Worm (Caenorhabditis elegans) whole organism, young adult: ENCODE data around the gene Y41E3.6.
A peak's percentile ranks its signal among the peaks of the same experiment; 100 is the strongest.

Experiments used
- B0019.2 ChIP-seq: fragments of 200-800 bp; sonication (Bioruptor generic); conservative IDR thresholded peaks from 2 replicates; pipeline ENCODE4 v1.3.6; 2022; ENCODE audit warnings: missing genetic modification reagents, missing genetic modification characterization, missing compliant biosample characterization
- F22D6.2 ChIP-seq: sonication (generic microtip); optimal IDR thresholded peaks from 2 replicates; lab custom pipeline; 2016; ENCODE audit warnings: mild to moderate bottlenecking, missing genetic modification characterization, missing compliant biosample characterization
- F33H1.4 ChIP-seq: fragments of 200-800 bp; sonication (Bioruptor generic); IDR thresholded peaks from 2 replicates; pipeline ENCODE4 v1.3.6; 2022; ENCODE audit warnings: missing genetic modification reagents, missing genetic modification characterization, missing compliant biosample characterization
- F49E8.2 ChIP-seq: sonication (generic microtip); optimal IDR thresholded peaks from 3 replicates; lab custom pipeline; 2017; ENCODE audit warnings: missing genetic modification characterization, mild to moderate bottlenecking, missing compliant biosample characterization, antibody characterized with exemption, moderate library complexity; ENCODE audit not compliant: insufficient read depth
- F55B11.4 ChIP-seq: sonication (generic microtip); optimal IDR thresholded peaks from 2 replicates; lab custom pipeline; 2016; ENCODE audit warnings: missing compliant biosample characterization, missing genetic modification characterization, borderline replicate concordance; ENCODE audit not compliant: insufficient read depth
- F57A8.1 ChIP-seq: fragments of 200-800 bp; sonication (Bioruptor generic); optimal IDR thresholded peaks from 2 replicates; lab custom pipeline; 2018; ENCODE audit warnings: mild to moderate bottlenecking, missing genetic modification characterization, moderate library complexity, missing compliant biosample characterization
- K12H6.12 ChIP-seq: fragments of 200-800 bp; sonication (Bioruptor generic); optimal IDR thresholded peaks from 2 replicates; lab custom pipeline; 2018; ENCODE audit warnings: mild to moderate bottlenecking, missing genetic modification characterization, missing compliant biosample characterization
- Y95B8A.8 ChIP-seq: fragments of 200-800 bp; sonication (Bioruptor generic); IDR thresholded peaks from 2 replicates; pipeline ENCODE4 v1.3.6; 2022; ENCODE audit warnings: missing genetic modification reagents, missing genetic modification characterization, missing compliant biosample characterization
- aptf-3 ChIP-seq: fragments of 200-800 bp; sonication (Bioruptor generic); IDR thresholded peaks from 2 replicates; pipeline ENCODE4 v1.3.6; 2022; ENCODE audit warnings: missing genetic modification characterization, missing compliant biosample characterization
- attf-6 ChIP-seq: fragments of 200-800 bp; sonication (Bioruptor generic); IDR thresholded peaks from 2 replicates; pipeline ENCODE4 v1.3.6; 2022; ENCODE audit warnings: missing genetic modification reagents, missing genetic modification characterization, missing compliant biosample characterization
- ceh-100 ChIP-seq: fragments of 200-800 bp; sonication (Bioruptor generic); IDR thresholded peaks from 2 replicates; pipeline ENCODE4 v1.3.6; 2022; ENCODE audit warnings: missing genetic modification reagents, missing genetic modification characterization, missing compliant biosample characterization
- die-1 ChIP-seq: sonication (generic microtip); optimal IDR thresholded peaks from 2 replicates; lab custom pipeline; 2016; ENCODE audit warnings: missing genotype, mild to moderate bottlenecking, missing genetic modification characterization, missing compliant biosample characterization
- dpl-1 ChIP-seq: fragments of 150-350 bp; optimal IDR thresholded peaks from 2 replicates; lab custom pipeline; 2014; ENCODE audit warnings: missing biosample characterization, missing genetic modification reagents, missing genetic modification characterization
- egrh-3 ChIP-seq: fragments of 200-800 bp; sonication (Bioruptor generic); IDR thresholded peaks from 2 replicates; pipeline ENCODE4 v1.3.6; 2022; ENCODE audit warnings: missing genetic modification reagents, missing genetic modification characterization, missing compliant biosample characterization
- ets-4 ChIP-seq: fragments of 200-800 bp; sonication (Bioruptor generic); optimal IDR thresholded peaks from 2 replicates; lab custom pipeline; 2018; ENCODE audit warnings: mild to moderate bottlenecking, missing genetic modification characterization, missing compliant biosample characterization
- hmg-1.2 ChIP-seq: fragments of 200-800 bp; sonication (Bioruptor generic); IDR thresholded peaks from 2 replicates; pipeline ENCODE4 v1.3.6; 2022; ENCODE audit warnings: missing genetic modification reagents, missing genetic modification characterization, missing compliant biosample characterization
- lin-35 ChIP-seq, 3 experiments: fragments of 150-350 bp in 2 of 3; sonication (generic microtip) in 1 of 3; optimal IDR thresholded peaks; 2 replicates each; lab custom pipeline; 2014 to 2018; ENCODE audit warnings: missing biosample characterization in 3 of 3, missing genetic modification characterization in 3 of 3, missing genetic modification reagents in 3 of 3
- lin-40 ChIP-seq: sonication (generic microtip); optimal IDR thresholded peaks from 2 replicates; lab custom pipeline; 2016; ENCODE audit warnings: missing genetic modification characterization, mild to moderate bottlenecking, missing compliant biosample characterization, missing genotype, missing genetic modification reagents
- lsl-1 ChIP-seq: fragments of 200-800 bp; sonication (Bioruptor generic); optimal IDR thresholded peaks from 2 replicates; lab custom pipeline; 2018; ENCODE audit warnings: mild to moderate bottlenecking, missing genetic modification characterization, moderate library complexity, missing compliant biosample characterization
- madf-6 ChIP-seq: fragments of 200-800 bp; sonication (Bioruptor generic); IDR thresholded peaks from 2 replicates; pipeline ENCODE4 v1.3.6; 2022; ENCODE audit warnings: missing genetic modification reagents, missing genetic modification characterization, missing compliant biosample characterization
- mcd-1 ChIP-seq: fragments of 200-800 bp; sonication (Bioruptor generic); IDR thresholded peaks from 2 replicates; pipeline ENCODE4 v1.3.6; 2022; ENCODE audit warnings: missing genetic modification reagents, missing genetic modification characterization, missing compliant biosample characterization
- mel-28 ChIP-seq: sonication (generic microtip); optimal IDR thresholded peaks from 2 replicates; lab custom pipeline; 2016; ENCODE audit warnings: borderline replicate concordance, mild to moderate bottlenecking, missing genetic modification characterization, missing compliant biosample characterization
- nhr-80 ChIP-seq: sonication (generic microtip); optimal IDR thresholded peaks from 2 replicates; lab custom pipeline; 2016; ENCODE audit warnings: missing genetic modification characterization, missing compliant biosample characterization
- pbrm-1 ChIP-seq: fragments of 200-800 bp; sonication (Bioruptor generic); IDR thresholded peaks from 2 replicates; pipeline ENCODE4 v1.3.6; 2022; ENCODE audit warnings: missing genetic modification reagents, missing genetic modification characterization, missing compliant biosample characterization
- pha-4 ChIP-seq: fragments of 150-350 bp; sonication (generic microtip); optimal IDR thresholded peaks from 2 replicates; lab custom pipeline; 2014; ENCODE audit warnings: missing biosample characterization, missing genetic modification reagents, missing genetic modification characterization
- repo-1 ChIP-seq: sonication (generic microtip); optimal IDR thresholded peaks from 2 replicates; lab custom pipeline; 2017; ENCODE audit warnings: mild to moderate bottlenecking, missing genetic modification characterization, missing compliant biosample characterization
- snpc-1.3 ChIP-seq: sonication (generic microtip); optimal IDR thresholded peaks from 2 replicates; lab custom pipeline; 2017; ENCODE audit warnings: missing genetic modification characterization, mild to moderate bottlenecking, missing compliant biosample characterization, antibody characterized with exemption, moderate library complexity, missing genotype, missing genetic modification reagents; ENCODE audit not compliant: insufficient read depth
- snpc-4 ChIP-seq, 5 experiments: fragments of 150-350 bp in 1 of 5; sonication (generic microtip) in 4 of 5; optimal IDR thresholded peaks; 2 replicates each; lab custom pipeline; 2014 to 2018; ENCODE audit warnings: missing genetic modification characterization in 5 of 5, missing biosample characterization in 3 of 5, antibody characterized with exemption in 2 of 5, mild to moderate bottlenecking in 2 of 5, missing compliant biosample characterization in 2 of 5, missing genotype in 2 of 5, moderate library complexity in 2 of 5, missing genetic modification reagents in 1 of 5
- tbp1 ChIP-seq: fragments of 200-800 bp; sonication (Bioruptor generic); optimal IDR thresholded peaks from 2 replicates; lab custom pipeline; 2018; ENCODE audit warnings: mild to moderate bottlenecking, missing genetic modification characterization, missing compliant biosample characterization
- unc-130 ChIP-seq: sonication (generic microtip); optimal IDR thresholded peaks from 2 replicates; lab custom pipeline; 2016; ENCODE audit warnings: missing genetic modification reagents, missing genetic modification characterization, missing compliant biosample characterization

The Y41E3.6 gene

ce11 chrIV:14959375-14959774, 47.2 kb upstream of the Y41E3.6 start (continued):
- TF ChIP-seq F49E8.2 (tag; lab: Kevin White, UChicago) (peak; percentile 6), F33H1.4 (GFP tag; lab: Robert Waterston, UW) (peak; percentile 68), F57A8.1 (GFP tag; lab: Kevin White, UChicago) (no peak), attf-6 (GFP tag; lab: Robert Waterston, UW) (peak; percentile 98), tbp1 (GFP tag; lab: Kevin White, UChicago) (peak; percentile 74), unc-130 (GFP tag; lab: Kevin White, UChicago) (peak; percentile 11), mcd-1 (GFP tag; lab: Robert Waterston, UW) (peak; percentile 94), lsl-1 (GFP tag; lab: Kevin White, UChicago) (peak; percentile 43), ets-4 (no peak)

ce11 chrIV:14960061-14960460, 46.5 kb upstream of the Y41E3.6 start:
- TF ChIP-seq B0019.2 (no peak), repo-1 (tag; lab: Kevin White, UChicago) (no peak), lin-40 (tag; lab: Kevin White, UChicago) (no peak)

ce11 chrIV:14978204-14978603, 28.4 kb upstream of the Y41E3.6 start:
- no peak for TF ChIP-seq aptf-3
- TF ChIP-seq tbp1 (GFP tag; lab: Kevin White, UChicago) = no peak

- TF ChIP-seq die-1 (tag; lab: Kevin White, UChicago) (no peak), snpc-4 (GFP tag; optimal IDR thresholded peaks at IDR 0.05; lab: Kevin White, UChicago) (no peak), snpc-4 (tag; optimal IDR thresholded peaks at IDR 0.05; lab: Kevin White, UChicago) (peak in 1 of 4 experiments; percentile 44), K12H6.12 (tag; lab: Kevin White, UChicago) (no peak), nhr-80 (no peak), attf-6 (GFP tag; lab: Robert Waterston, UW) (0 out of 2 replicates have a peak, but pooled peaks have one; percentile 6), pha-4 (tag; lab: Kevin White, UChicago) (no peak)
Observed at ce11 chrIV:14981311-14981710, 25.3 kb upstream of the Y41E3.6 start, which contains the start of gene atln-2. atln-2 (plus strand) TSS chrIV:14981611.

- TF ChIP-seq snpc-1.3 (no peak), ceh-100 (no peak), snpc-4 (GFP tag; optimal IDR thresholded peaks at IDR 0.05; lab: Kevin White, UChicago) (no peak), snpc-4 (tag; optimal IDR thresholded peaks at IDR 0.05; lab: Kevin White, UChicago) (peak in 2 of 4 experiments; percentile 60 to 68), F33H1.4 (GFP tag; lab: Robert Waterston, UW) (no peak)
- TF ChIP-seq, all 124 proteins: peak for 1
Observed at ce11 chrIV:14985019-14985418, 21.6 kb upstream of the Y41E3.6 start.

ce11 chrIV:14985859-14986258, 20.7 kb upstream of the Y41E3.6 start:
- no peak for TF ChIP-seq hmg-1.2 (GFP tag; lab: Robert Waterston, UW)
- TF ChIP-seq egrh-3 (GFP tag; lab: Robert Waterston, UW) = peak; percentile 88

- TF ChIP-seq pbrm-1 (GFP tag; lab: Robert Waterston, UW) = no peak
- no peak for TF ChIP-seq F22D6.2 (tag; lab: Kevin White, UChicago)
- no peak for TF ChIP-seq lin-35 (GFP tag; optimal IDR thresholded peaks at IDR 0.05; lab: Kevin White, UChicago)
- no peak for TF ChIP-seq Y95B8A.8 (GFP tag; lab: Robert Waterston, UW)
- no peak for TF ChIP-seq dpl-1 (GFP tag; lab: Kevin White, UChicago)
- no peak for TF ChIP-seq F49E8.2 (tag; lab: Kevin White, UChicago)
- no peak for TF ChIP-seq madf-6 (GFP tag; lab: Robert Waterston, UW)
- no peak for TF ChIP-seq F55B11.4 (tag; lab: Kevin White, UChicago)
- no peak for TF ChIP-seq mel-28 (tag; lab: Kevin White, UChicago)
- TF ChIP-seq B0019.2 = no peak
Observed at ce11 chrIV:14986684-14987083, 19.9 kb upstream of the Y41E3.6 start, which contains the start of gene dpy-4. dpy-4 (minus strand) TSS chrIV:14986784.
